Worm (Caenorhabditis elegans) whole organism, young adult: ENCODE measurements around the gene tag-281.

ENCODE experiments used
- B0336.3 ChIP-seq: fragments of 200-800 bp; sonication (Bioruptor generic); IDR thresholded peaks from 2 replicates; pipeline ENCODE4 v1.3.6; 2022; ENCODE audit warnings: missing genetic modification characterization, missing compliant biosample characterization
- F22D6.2 ChIP-seq: sonication (generic microtip); optimal IDR thresholded peaks from 2 replicates; lab custom pipeline; 2016; ENCODE audit warnings: mild to moderate bottlenecking, missing genetic modification characterization, missing compliant biosample characterization
- F33H1.4 ChIP-seq: fragments of 200-800 bp; sonication (Bioruptor generic); IDR thresholded peaks from 2 replicates; pipeline ENCODE4 v1.3.6; 2022; ENCODE audit warnings: missing genetic modification reagents, missing genetic modification characterization, missing compliant biosample characterization
- F49E8.2 ChIP-seq: sonication (generic microtip); optimal IDR thresholded peaks from 3 replicates; lab custom pipeline; 2017; ENCODE audit warnings: missing genetic modification characterization, mild to moderate bottlenecking, missing compliant biosample characterization, antibody characterized with exemption, moderate library complexity; ENCODE audit not compliant: insufficient read depth
- F52B5.7 ChIP-seq: sonication (generic microtip); optimal IDR thresholded peaks from 2 replicates; lab custom pipeline; 2016; ENCODE audit warnings: mild to moderate bottlenecking, missing genetic modification characterization, missing compliant biosample characterization
- F57C9.4 ChIP-seq: sonication (generic microtip); optimal IDR thresholded peaks from 2 replicates; lab custom pipeline; 2017; ENCODE audit warnings: mild to moderate bottlenecking, missing genetic modification characterization, missing compliant biosample characterization
- T07F8.4 ChIP-seq: sonication (generic microtip); optimal IDR thresholded peaks from 2 replicates; lab custom pipeline; 2016; ENCODE audit warnings: mild to moderate bottlenecking, missing genetic modification characterization, moderate library complexity, missing compliant biosample characterization
- T26A5.8 ChIP-seq: sonication (generic microtip); optimal IDR thresholded peaks from 2 replicates; lab custom pipeline; 2016; ENCODE audit warnings: missing genetic modification characterization, missing compliant biosample characterization
- Y53F4B.3 ChIP-seq: fragments of 200-800 bp; sonication (Bioruptor generic); IDR thresholded peaks from 2 replicates; pipeline ENCODE4 v1.3.6; 2022; ENCODE audit warnings: missing genetic modification reagents, missing genetic modification characterization, missing compliant biosample characterization
- Y67H2A.10 ChIP-seq: fragments of 200-800 bp; sonication (Bioruptor generic); conservative IDR thresholded peaks from 2 replicates; pipeline ENCODE4 v1.3.6; 2022; ENCODE audit warnings: missing genetic modification reagents, missing genetic modification characterization, missing compliant biosample characterization
- Y79H2A.3 ChIP-seq: fragments of 200-800 bp; sonication (Bioruptor generic); conservative IDR thresholded peaks from 2 replicates; pipeline ENCODE4 v1.3.6; 2022; ENCODE audit warnings: missing genetic modification reagents, missing genetic modification characterization, missing compliant biosample characterization
- akir-1 ChIP-seq: fragments of 200-800 bp; sonication (Bioruptor generic); optimal IDR thresholded peaks from 2 replicates; lab custom pipeline; 2018; ENCODE audit warnings: mild to moderate bottlenecking, missing genetic modification characterization, moderate library complexity, missing compliant biosample characterization
- attf-5 ChIP-seq: fragments of 200-800 bp; sonication (Bioruptor generic); optimal IDR thresholded peaks from 2 replicates; lab custom pipeline; 2018; ENCODE audit warnings: mild to moderate bottlenecking, missing genetic modification characterization, missing compliant biosample characterization
- ceh-91 ChIP-seq: fragments of 200-800 bp; sonication (Bioruptor generic); IDR thresholded peaks from 2 replicates; pipeline ENCODE4 v1.3.6; 2022; ENCODE audit warnings: missing genetic modification reagents, missing genetic modification characterization, missing compliant biosample characterization
- chd-7 ChIP-seq: sonication (generic microtip); optimal IDR thresholded peaks from 2 replicates; lab custom pipeline; 2016; ENCODE audit warnings: mild to moderate bottlenecking, missing genetic modification characterization, moderate library complexity, missing compliant biosample characterization
- die-1 ChIP-seq: sonication (generic microtip); optimal IDR thresholded peaks from 2 replicates; lab custom pipeline; 2016; ENCODE audit warnings: missing genotype, mild to moderate bottlenecking, missing genetic modification characterization, missing compliant biosample characterization
- dpff-1 ChIP-seq: sonication (generic microtip); optimal IDR thresholded peaks from 2 replicates; lab custom pipeline; 2017; ENCODE audit warnings: mild to moderate bottlenecking, missing genetic modification characterization, missing compliant biosample characterization
- dpl-1 ChIP-seq: fragments of 150-350 bp; optimal IDR thresholded peaks from 2 replicates; lab custom pipeline; 2014; ENCODE audit warnings: missing biosample characterization, missing genetic modification reagents, missing genetic modification characterization
- egl-18 ChIP-seq: fragments of 200-800 bp; sonication (Bioruptor generic); IDR thresholded peaks from 2 replicates; pipeline ENCODE4 v1.3.6; 2022; ENCODE audit warnings: missing genetic modification reagents, missing genetic modification characterization, missing compliant biosample characterization
- ekl-4 ChIP-seq: fragments of 200-800 bp; sonication (Bioruptor generic); IDR thresholded peaks from 2 replicates; pipeline ENCODE4 v1.3.6; 2022; ENCODE audit warnings: missing genetic modification reagents, missing genetic modification characterization, missing compliant biosample characterization
- him-1 ChIP-seq: sonication (generic microtip); optimal IDR thresholded peaks from 2 replicates; lab custom pipeline; 2016; ENCODE audit warnings: missing genotype, missing genetic modification reagents, missing genetic modification characterization, missing compliant biosample characterization
- hlh-26 ChIP-seq: fragments of 200-800 bp; sonication (Bioruptor generic); conservative IDR thresholded peaks from 2 replicates; pipeline ENCODE4 v1.3.6; 2022; ENCODE audit warnings: missing genetic modification reagents, missing genetic modification characterization, missing compliant biosample characterization
- hmg-1.2 ChIP-seq: fragments of 200-800 bp; sonication (Bioruptor generic); IDR thresholded peaks from 2 replicates; pipeline ENCODE4 v1.3.6; 2022; ENCODE audit warnings: missing genetic modification reagents, missing genetic modification characterization, missing compliant biosample characterization
- let-526 ChIP-seq: fragments of 200-800 bp; sonication (Bioruptor generic); IDR thresholded peaks from 2 replicates; pipeline ENCODE4 v1.3.6; 2022; ENCODE audit warnings: missing genetic modification reagents, missing genetic modification characterization, missing compliant biosample characterization
- let-607 ChIP-seq, 2 experiments: fragments of 200-800 bp in 1 of 2; sonication (Bioruptor generic) in 1 of 2; sonication (generic microtip) in 1 of 2; optimal IDR thresholded peaks; 2 replicates each; lab custom pipeline; 2016 to 2018; ENCODE audit warnings: mild to moderate bottlenecking in 2 of 2, missing compliant biosample characterization in 2 of 2, missing genetic modification characterization in 2 of 2, moderate library complexity in 2 of 2, missing genotype in 1 of 2
- lin-40 ChIP-seq: sonication (generic microtip); optimal IDR thresholded peaks from 2 replicates; lab custom pipeline; 2016; ENCODE audit warnings: missing genetic modification characterization, mild to moderate bottlenecking, missing compliant biosample characterization, missing genotype, missing genetic modification reagents
- lir-1 ChIP-seq: fragments of 200-800 bp; sonication (Bioruptor generic); conservative IDR thresholded peaks from 2 replicates; pipeline ENCODE4 v1.3.6; 2022; ENCODE audit warnings: missing genetic modification reagents, missing genetic modification characterization, missing compliant biosample characterization
- mes-4 ChIP-seq: sonication (generic microtip); optimal IDR thresholded peaks from 2 replicates; lab custom pipeline; 2016; ENCODE audit warnings: missing genotype, missing genetic modification characterization, missing compliant biosample characterization
- nfya-2 ChIP-seq: fragments of 200-800 bp; sonication (Bioruptor generic); IDR thresholded peaks from 2 replicates; pipeline ENCODE4 v1.3.6; 2022; ENCODE audit warnings: missing genetic modification reagents, missing genetic modification characterization, missing compliant biosample characterization
- nhr-80 ChIP-seq: sonication (generic microtip); optimal IDR thresholded peaks from 2 replicates; lab custom pipeline; 2016; ENCODE audit warnings: missing genetic modification characterization, missing compliant biosample characterization
- pha-4 ChIP-seq: fragments of 150-350 bp; sonication (generic microtip); optimal IDR thresholded peaks from 2 replicates; lab custom pipeline; 2014; ENCODE audit warnings: missing biosample characterization, missing genetic modification reagents, missing genetic modification characterization
- rcor-1 ChIP-seq: fragments of 200-800 bp; sonication (Bioruptor generic); IDR thresholded peaks from 2 replicates; pipeline ENCODE4 v1.3.6; 2022; ENCODE audit warnings: missing genetic modification reagents, missing genetic modification characterization, missing compliant biosample characterization
- repo-1 ChIP-seq: sonication (generic microtip); optimal IDR thresholded peaks from 2 replicates; lab custom pipeline; 2017; ENCODE audit warnings: mild to moderate bottlenecking, missing genetic modification characterization, missing compliant biosample characterization
- rpc-1 ChIP-seq, 2 experiments: fragments of 150-350 bp in 1 of 2; sonication (generic microtip) in 1 of 2; optimal IDR thresholded peaks; 2 replicates each; lab custom pipeline; 2014 to 2018; ENCODE audit warnings: missing biosample characterization in 1 of 2, missing genetic modification characterization in 1 of 2, missing genetic modification reagents in 1 of 2, missing genotype in 1 of 2
- sdz-38 ChIP-seq: sonication (generic microtip); optimal IDR thresholded peaks from 2 replicates; lab custom pipeline; 2016; ENCODE audit warnings: missing genotype, missing genetic modification characterization, missing compliant biosample characterization
- sea-2 ChIP-seq: fragments of 200-800 bp; sonication (Bioruptor generic); IDR thresholded peaks from 2 replicates; pipeline ENCODE4 v1.3.6; 2022; ENCODE audit warnings: missing genetic modification characterization, missing compliant biosample characterization
- snpc-1.1 ChIP-seq: sonication (generic microtip); optimal IDR thresholded peaks from 2 replicates; lab custom pipeline; 2017; ENCODE audit warnings: missing genetic modification characterization, mild to moderate bottlenecking, missing compliant biosample characterization, antibody characterized with exemption, moderate library complexity, missing genotype, missing genetic modification reagents; ENCODE audit not compliant: insufficient read depth
- snpc-3.4 ChIP-seq: sonication (generic microtip); optimal IDR thresholded peaks from 2 replicates; lab custom pipeline; 2017; ENCODE audit warnings: missing genetic modification characterization, mild to moderate bottlenecking, missing compliant biosample characterization, antibody characterized with exemption, moderate library complexity, missing genotype, missing genetic modification reagents
- snpc-4 ChIP-seq, 5 experiments: fragments of 150-350 bp in 1 of 5; sonication (generic microtip) in 4 of 5; optimal IDR thresholded peaks; 2 replicates each; lab custom pipeline; 2014 to 2018; ENCODE audit warnings: missing genetic modification characterization in 5 of 5, missing biosample characterization in 3 of 5, antibody characterized with exemption in 2 of 5, mild to moderate bottlenecking in 2 of 5, missing compliant biosample characterization in 2 of 5, missing genotype in 2 of 5, moderate library complexity in 2 of 5, missing genetic modification reagents in 1 of 5
- somi-1 ChIP-seq: fragments of 200-800 bp; sonication (Bioruptor generic); optimal IDR thresholded peaks from 2 replicates; lab custom pipeline; 2018; ENCODE audit warnings: mild to moderate bottlenecking, missing genetic modification characterization, missing compliant biosample characterization
- sptf-2 ChIP-seq: fragments of 200-800 bp; sonication (Bioruptor generic); optimal IDR thresholded peaks from 2 replicates; lab custom pipeline; 2018; ENCODE audit warnings: mild to moderate bottlenecking, missing genetic modification characterization, missing compliant biosample characterization
- tlf-1 ChIP-seq: fragments of 200-800 bp; sonication (Bioruptor generic); optimal IDR thresholded peaks from 2 replicates; lab custom pipeline; 2018; ENCODE audit warnings: mild to moderate bottlenecking, missing genetic modification characterization, missing compliant biosample characterization
- unc-130 ChIP-seq: sonication (generic microtip); optimal IDR thresholded peaks from 2 replicates; lab custom pipeline; 2016; ENCODE audit warnings: missing genetic modification reagents, missing genetic modification characterization, missing compliant biosample characterization
- unc-62 ChIP-seq: fragments of 150-350 bp; optimal IDR thresholded peaks from 2 replicates; lab custom pipeline; 2014; ENCODE audit warnings: missing biosample characterization, missing genetic modification reagents, missing genetic modification characterization
- xnd-1 ChIP-seq: sonication (generic microtip); optimal IDR thresholded peaks from 2 replicates; lab custom pipeline; 2016; ENCODE audit warnings: missing genotype, missing genetic modification reagents, missing genetic modification characterization, missing compliant biosample characterization
- zim-3 ChIP-seq: sonication (generic microtip); optimal IDR thresholded peaks from 2 replicates; lab custom pipeline; 2017; ENCODE audit warnings: mild to moderate bottlenecking, missing genetic modification characterization, moderate library complexity, missing compliant biosample characterization
- ztf-6 ChIP-seq: fragments of 200-800 bp; sonication (Bioruptor generic); IDR thresholded peaks from 2 replicates; pipeline ENCODE4 v1.3.6; 2022; ENCODE audit warnings: missing genetic modification reagents, missing genetic modification characterization, missing compliant biosample characterization

The tag-281 gene

DNA sequence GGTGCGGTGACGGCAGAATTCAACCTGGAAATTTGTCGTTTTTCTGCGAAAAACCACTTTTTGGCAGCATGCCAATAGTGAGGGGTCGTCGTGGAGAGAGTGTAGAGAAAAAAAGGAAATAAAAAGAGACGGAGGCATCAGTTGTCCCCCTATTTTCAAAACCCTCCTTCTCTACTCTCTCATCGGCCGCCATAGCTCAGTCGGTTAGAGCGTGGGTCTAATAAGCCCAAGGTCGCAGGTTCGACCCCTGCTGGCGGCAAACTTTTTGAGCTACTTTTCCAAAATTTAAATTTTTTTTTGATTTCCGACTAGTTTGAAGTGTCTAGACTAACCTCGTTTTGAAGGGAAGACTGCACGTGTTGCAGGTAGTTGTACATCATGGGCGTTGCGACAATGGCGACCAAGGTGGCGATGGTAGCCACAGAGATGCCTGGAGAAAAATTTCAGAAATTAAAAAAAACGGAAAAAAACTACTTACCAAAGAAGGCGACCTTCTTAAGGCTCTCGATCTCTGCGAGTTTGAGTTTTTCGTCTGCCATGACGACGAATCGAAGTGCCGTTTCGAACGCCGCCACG, 35.1 kb downstream of the tag-281 start, which contains the start of gene col-85 (continued):
- peak; percentile 72 for TF ChIP-seq ekl-4 (GFP tag; lab: Robert Waterston, UW)
- TF ChIP-seq T26A5.8 (tag; lab: Kevin White, UChicago): peak; percentile 49
- peak; percentile 92 for TF ChIP-seq snpc-3.4
- TF ChIP-seq let-526 (GFP tag; lab: Robert Waterston, UW): 0 out of 2 replicates have a peak, but pooled peaks have one; percentile 35
- TF ChIP-seq B0336.3: peak; percentile 75
- TF ChIP-seq zim-3: peak; percentile 79
- peak; percentile 85 for TF ChIP-seq rcor-1 (GFP tag; lab: Robert Waterston, UW)
- TF ChIP-seq nhr-80 (tag; lab: Kevin White, UChicago): peak; percentile 39
- TF ChIP-seq sdz-38 (tag; lab: Kevin White, UChicago): no peak
- TF ChIP-seq attf-5 (GFP tag; lab: Kevin White, UChicago): peak; percentile 84
- no peak for TF ChIP-seq lin-40 (tag; lab: Kevin White, UChicago)
- peak; percentile 90 for TF ChIP-seq snpc-1.1
- peak; percentile 97 for TF ChIP-seq rpc-1 (optimal IDR thresholded peaks at IDR 0.05; lab: Kevin White, UChicago)
- TF ChIP-seq rpc-1 (tag; optimal IDR thresholded peaks at IDR 0.05; lab: Kevin White, UChicago): peak; percentile 93
- peak; percentile 42 for TF ChIP-seq sptf-2
- TF ChIP-seq F33H1.4 (GFP tag; lab: Robert Waterston, UW): peak; percentile 53
- no peak for TF ChIP-seq hlh-26 (GFP tag; lab: Robert Waterston, UW)
- TF ChIP-seq ztf-6 (GFP tag; lab: Robert Waterston, UW): peak; percentile 81
- peak; percentile 68 for TF ChIP-seq F49E8.2 (tag; lab: Kevin White, UChicago)
- peak; percentile 45 for TF ChIP-seq mes-4 (tag; lab: Kevin White, UChicago)
- peak; percentile 85 for TF ChIP-seq T07F8.4
- TF ChIP-seq him-1 (tag; lab: Kevin White, UChicago): peak; percentile 89
- peak; percentile 24 for TF ChIP-seq dpl-1 (GFP tag; lab: Kevin White, UChicago)
- peak; percentile 91 for TF ChIP-seq snpc-4 (GFP tag; optimal IDR thresholded peaks at IDR 0.05; lab: Kevin White, UChicago)
- peak; percentile 92 to 97 (median 95) for TF ChIP-seq snpc-4 (tag; optimal IDR thresholded peaks at IDR 0.05; lab: Kevin White, UChicago)
- TF ChIP-seq unc-130 (GFP tag; lab: Kevin White, UChicago): peak; percentile 62
- TF ChIP-seq lir-1 (GFP tag; lab: Robert Waterston, UW): peak; percentile 58
- TF ChIP-seq unc-62 (GFP tag; lab: Kevin White, UChicago): no peak
- TF ChIP-seq dpff-1 (tag; lab: Kevin White, UChicago): no peak
- TF ChIP-seq pha-4 (tag; lab: Kevin White, UChicago): no peak
- no peak for TF ChIP-seq Y79H2A.3 (GFP tag; lab: Robert Waterston, UW)
- TF ChIP-seq repo-1: peak; percentile 50
- no peak for TF ChIP-seq Y67H2A.10 (GFP tag; lab: Robert Waterston, UW)
- TF ChIP-seq egl-18 (GFP tag; lab: Robert Waterston, UW): 0 out of 2 replicates have a peak, but pooled peaks have one; percentile 50
- TF ChIP-seq sea-2 (GFP tag; lab: Robert Waterston, UW): no peak
- TF ChIP-seq let-607 (tag; optimal IDR thresholded peaks at IDR 0.05; lab: Kevin White, UChicago): peak; percentile 3 to 56
- TF ChIP-seq ceh-91 (GFP tag; lab: Robert Waterston, UW): peak; percentile 43
- TF ChIP-seq die-1 (tag; lab: Kevin White, UChicago): peak; percentile 87
- TF ChIP-seq akir-1 (GFP tag; lab: Kevin White, UChicago): no peak
- peak; percentile 63 for TF ChIP-seq F52B5.7 (tag; lab: Kevin White, UChicago)
- TF ChIP-seq somi-1 (GFP tag; lab: Kevin White, UChicago): peak; percentile 79
- TF ChIP-seq tlf-1: peak; percentile 57
- no peak for TF ChIP-seq F57C9.4 (tag; lab: Kevin White, UChicago)
- no peak for TF ChIP-seq xnd-1
- peak; percentile 4 for TF ChIP-seq F22D6.2 (tag; lab: Kevin White, UChicago)
- TF ChIP-seq hmg-1.2 (GFP tag; lab: Robert Waterston, UW): peak; percentile 90
- TF ChIP-seq nfya-2 (GFP tag; lab: Robert Waterston, UW): 0 out of 2 replicates have a peak, but pooled peaks have one; percentile 41
- peak; percentile 87 for TF ChIP-seq chd-7 (tag; lab: Kevin White, UChicago)
- no peak; the same call in 1 of the 2 replicates for TF ChIP-seq Y53F4B.3 (GFP tag; lab: Robert Waterston, UW)
